Worm (Caenorhabditis elegans) whole organism, dauer: ENCODE measurements around the gene T20D4.10.

Experiments used
- unc-62 ChIP-seq: sonication (generic microtip); optimal IDR thresholded peaks from 2 replicates; lab custom pipeline; 2017; ENCODE audit warnings: missing biosample characterization, missing genetic modification reagents, missing genetic modification characterization

Gene T20D4.10

DNA sequence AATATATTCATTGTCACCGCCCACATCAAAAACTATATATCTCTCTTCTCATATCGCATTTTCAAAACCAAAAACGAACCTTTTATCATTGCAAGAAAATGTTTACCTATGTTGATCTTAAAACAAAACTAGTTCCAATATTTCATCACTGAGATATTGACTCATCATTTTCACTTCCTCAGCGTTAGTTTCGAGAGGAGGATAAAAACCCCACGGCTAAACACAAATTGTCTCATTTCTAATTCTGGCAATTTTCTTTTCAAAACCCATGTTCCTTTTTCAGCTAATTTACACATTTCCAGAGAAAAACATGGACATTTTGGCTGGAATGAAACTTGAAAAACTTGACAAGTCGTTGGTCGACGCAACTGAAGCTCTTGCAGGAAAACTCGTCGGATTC lies 8.6 kb downstream of the T20D4.10 start, which contains the start of gene T20D4.7:
T20D4.7 (plus strand) TSS at position 301 of the 400 bp plus-strand sequence.
- no peak for TF ChIP-seq unc-62

DNA sequence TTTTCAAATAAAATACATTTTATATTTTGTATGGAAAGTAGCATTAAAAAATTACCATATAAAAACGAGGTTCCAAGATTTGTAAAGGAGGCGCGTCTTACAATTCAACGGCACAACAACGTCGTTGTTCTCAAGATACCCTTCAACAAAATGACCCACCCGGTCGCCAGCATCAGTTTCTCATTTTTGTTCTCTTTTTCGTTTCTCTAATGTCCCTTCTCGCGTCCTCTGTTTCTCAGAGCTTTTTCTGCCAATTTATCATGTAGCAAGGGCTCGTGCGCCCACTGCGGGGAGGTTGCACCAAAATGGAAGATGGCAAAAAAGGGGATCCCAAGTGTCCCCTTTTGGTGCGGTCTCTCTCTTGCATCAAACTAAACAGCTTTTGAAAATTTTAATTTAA lies 9.4 kb downstream of the T20D4.10 start:
- no peak for TF ChIP-seq unc-62

DNA sequence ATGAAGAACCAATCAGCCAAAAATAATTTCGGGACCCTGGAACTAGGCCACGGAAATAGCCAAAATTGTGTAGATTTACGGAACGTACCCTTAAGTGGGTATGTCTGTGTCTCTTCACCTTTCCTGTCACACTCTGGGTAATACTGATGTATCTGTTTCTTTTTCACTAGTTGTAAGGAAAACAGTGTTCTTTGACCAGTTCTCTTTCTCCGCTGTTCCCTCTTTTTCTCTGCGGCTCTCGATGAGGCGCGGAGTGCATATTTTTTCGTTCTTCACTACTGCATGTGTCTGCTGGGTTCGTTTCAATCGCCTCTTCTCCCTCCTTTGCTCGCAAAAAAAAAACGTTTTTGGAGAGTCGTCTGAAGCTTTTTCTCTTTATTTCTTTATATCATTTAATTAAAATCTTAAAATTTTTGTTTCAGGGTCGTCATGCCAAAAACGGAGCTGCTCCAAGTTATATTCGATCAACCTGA lies 10.1 kb downstream of the T20D4.10 start, which contains the start of gene arrd-22:
arrd-22 (plus strand) TSS at position 423 of the 473 bp plus-strand sequence.
- TF ChIP-seq unc-62: no peak

DNA sequence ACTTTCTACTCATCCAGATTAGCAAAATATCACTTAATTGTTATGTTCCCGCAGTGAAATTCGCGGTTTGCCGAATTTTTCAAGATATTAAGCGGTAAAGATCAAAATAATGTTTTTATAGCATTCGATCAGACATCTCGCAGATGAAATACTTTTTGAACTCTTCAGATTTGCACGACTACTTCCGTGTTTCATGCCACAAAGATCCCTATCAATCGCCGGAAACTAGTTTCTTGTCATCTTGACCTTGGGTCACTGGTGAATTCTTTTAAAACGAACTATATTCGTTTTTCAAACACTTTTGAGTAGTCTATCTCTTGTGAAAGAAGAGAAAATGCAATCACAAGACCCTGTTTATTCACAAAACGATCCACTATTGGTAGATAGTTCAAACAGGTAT lies 13.0 kb downstream of the T20D4.10 start, which contains the start of gene txt-11:
txt-11 (plus strand) TSS at position 301 of the 400 bp plus-strand sequence.
- no peak for TF ChIP-seq unc-62

DNA sequence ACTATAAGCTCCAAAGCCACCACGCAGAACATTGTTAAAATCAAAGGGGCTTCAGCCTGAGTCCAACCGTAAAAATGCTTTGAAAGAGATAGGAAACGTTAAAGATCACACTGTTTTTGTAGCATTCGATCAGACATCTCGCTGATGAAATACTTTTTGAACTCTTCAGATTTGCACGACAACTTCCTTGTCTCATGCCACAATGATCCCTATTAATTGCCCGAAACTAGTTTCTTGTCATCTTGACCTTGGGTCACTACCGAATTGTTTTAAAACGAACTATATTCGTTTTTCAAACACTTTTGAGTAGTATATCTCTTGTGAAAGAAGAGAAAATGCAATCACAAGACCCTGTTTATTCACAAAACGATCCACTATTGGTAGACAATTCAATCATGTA lies 17.9 kb downstream of the T20D4.10 start, which contains the start of gene T20D4.3:
T20D4.3 (plus strand) TSS at position 301 of the 400 bp plus-strand sequence.
- TF ChIP-seq unc-62: no peak

DNA sequence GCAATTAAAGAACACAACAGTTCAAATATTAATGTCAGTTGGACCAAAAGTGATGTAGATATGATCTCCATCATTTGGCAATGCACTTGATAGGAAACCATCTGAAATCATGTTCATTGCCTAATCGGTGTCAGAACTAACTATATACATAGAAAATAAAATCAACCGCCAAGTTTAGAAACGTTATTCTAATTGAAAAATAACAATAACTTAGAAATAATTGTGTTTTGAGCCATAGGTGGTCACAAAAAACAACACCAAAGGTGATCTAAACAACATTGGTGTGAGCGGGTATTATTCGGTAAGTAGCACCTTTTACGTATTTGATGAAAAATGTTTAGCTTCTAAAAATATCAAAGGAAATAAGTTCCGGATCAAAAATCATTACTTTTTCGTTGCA lies 24.3 kb downstream of the T20D4.10 start, which contains the start of gene srab-21:
srab-21 (minus strand) TSS at position 101 of the 400 bp plus-strand sequence.
- no peak for TF ChIP-seq unc-62

DNA sequence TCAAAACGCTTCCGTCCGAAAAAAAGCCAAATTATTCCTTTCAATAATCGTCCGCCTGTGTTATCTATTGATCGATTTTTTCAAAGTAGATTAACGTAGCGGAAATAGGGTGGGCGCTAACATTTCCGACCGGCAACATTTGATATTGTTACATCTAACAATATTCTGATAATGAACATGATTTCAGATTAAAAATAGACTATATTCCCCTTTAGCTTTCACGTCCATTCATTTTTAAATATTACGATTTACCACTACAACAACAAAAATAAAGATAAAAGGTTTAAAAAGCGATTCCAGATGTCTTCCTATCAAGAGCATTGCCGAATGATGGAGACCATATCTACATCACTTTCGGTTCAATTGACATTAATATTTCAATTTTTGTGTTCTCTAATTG lies 26.0 kb downstream of the T20D4.10 start, which contains the start of gene srab-22:
srab-22 (plus strand) TSS at position 301 of the 400 bp plus-strand sequence.
- no peak for TF ChIP-seq unc-62

DNA sequence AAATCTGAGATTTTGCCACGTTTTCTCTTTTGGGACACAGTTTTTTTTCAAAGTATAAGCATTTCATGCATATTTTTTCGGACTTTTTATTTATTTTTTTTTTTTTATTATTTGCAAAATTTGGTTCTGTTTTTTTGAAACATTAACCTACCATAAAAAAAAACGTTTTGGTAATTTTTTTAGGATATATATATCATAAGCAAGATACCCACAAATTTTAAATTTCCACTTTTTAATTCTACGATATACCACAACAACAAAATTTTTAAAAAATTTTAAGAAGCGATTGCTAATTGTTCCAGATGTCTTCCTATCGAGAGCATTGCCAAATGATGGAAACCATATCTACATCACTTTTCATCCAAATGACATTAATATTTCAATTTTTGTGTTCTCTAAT lies 28.6 kb downstream of the T20D4.10 start, which contains the start of gene srab-20:
srab-20 (plus strand) TSS at position 301 of the 400 bp plus-strand sequence.
- TF ChIP-seq unc-62: no peak

DNA sequence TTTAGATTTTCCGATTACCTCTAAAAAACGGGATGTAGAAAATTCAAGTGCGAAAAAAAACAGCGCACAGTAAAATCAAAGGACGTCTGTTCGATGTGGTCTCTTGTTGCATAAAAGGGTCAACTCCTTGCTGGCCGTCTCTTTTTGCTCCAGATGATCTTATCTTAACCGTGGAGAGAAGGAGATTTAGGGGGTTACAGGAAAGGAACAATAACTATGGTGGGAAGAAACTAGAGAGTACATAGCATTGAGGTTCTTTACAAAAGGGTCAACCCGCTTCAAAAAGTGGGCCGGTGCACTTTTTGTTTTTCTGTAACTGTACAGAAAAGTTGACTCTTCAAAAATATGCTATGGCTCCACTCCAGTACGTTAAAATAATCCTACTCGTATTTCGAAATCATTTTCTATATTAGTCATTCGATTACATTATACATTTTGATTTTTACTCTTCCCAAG lies 31.5 kb downstream of the T20D4.10 start, which contains the start of the genes T20D4.19 and srj-9:
T20D4.19 (minus strand) TSS at position 101 of the 456 bp plus-strand sequence.
srj-9 (plus strand) TSS at position 406 of the 456 bp plus-strand sequence.
- no peak for TF ChIP-seq unc-62

DNA sequence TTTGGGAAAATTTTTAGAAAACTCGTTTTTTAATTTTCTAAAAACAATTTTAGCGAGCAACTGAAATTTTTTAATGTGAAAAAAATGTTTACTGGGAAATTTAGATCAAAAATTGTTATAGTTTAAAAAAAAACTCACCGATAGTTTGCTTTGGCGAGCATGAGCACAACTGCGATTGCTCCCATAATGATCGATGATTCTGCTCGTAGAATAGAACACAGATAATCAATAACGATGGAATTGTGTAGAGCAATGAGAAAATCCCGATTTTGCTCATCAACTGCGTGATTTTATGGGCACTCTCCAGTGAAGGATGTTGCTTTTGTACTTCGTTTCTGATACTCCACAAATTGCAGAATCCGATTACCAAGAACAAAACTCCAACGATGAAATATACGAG lies 42.6 kb downstream of the T20D4.10 start:
- TF ChIP-seq unc-62: no peak

DNA sequence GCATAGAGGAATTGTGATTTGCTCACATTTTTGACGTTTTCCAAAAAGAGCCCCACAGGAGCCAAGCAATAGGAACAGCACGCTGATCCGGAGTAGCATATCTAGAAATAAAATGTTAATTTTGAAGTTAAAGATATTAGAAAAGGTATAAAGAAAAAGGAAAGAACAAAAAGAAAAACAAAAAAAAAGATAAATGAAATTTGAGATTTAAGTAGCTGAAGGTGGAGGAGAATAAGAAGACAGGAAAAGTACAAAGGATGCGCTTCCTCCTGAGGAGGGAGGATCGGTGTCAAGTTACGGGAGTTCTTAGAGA lies 44.7 kb downstream of the T20D4.10 start, which contains the start of gene cfz-2:
cfz-2 (minus strand) TSS at position 101 of the 313 bp plus-strand sequence.
- TF ChIP-seq unc-62: no peak

DNA sequence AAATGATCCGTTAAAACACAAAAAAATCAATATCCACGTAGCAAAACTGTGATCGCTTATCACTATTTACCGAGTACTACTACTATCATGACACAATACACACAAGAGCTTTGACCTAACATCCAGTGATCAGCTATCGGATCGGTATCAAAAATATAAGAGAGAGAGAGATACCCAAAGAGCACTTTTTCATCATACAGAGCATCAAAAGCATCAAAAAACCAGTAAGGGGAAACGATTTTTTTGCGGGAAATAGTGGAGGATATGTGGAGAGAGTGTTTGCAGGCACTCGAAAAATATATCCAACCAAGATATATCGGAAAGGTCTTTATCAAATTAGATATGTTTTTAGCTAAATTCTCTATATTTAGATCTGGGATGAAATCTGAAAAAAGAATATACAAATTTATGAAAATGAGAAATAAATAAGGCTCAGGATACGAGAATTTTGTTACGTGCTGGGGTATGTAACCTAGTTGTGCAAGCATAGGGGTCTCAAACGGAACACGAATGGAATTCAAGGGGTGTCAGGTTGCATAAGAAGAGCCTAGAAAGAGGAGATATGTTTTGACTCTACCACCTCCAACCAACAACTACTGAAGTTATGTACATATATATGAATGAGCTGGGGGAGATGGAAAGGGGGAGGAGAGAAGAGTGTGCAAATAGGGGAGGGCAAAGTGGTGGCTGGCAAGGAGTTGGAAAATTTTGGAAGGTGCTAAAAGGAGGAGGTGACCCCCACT lies 45.2 kb downstream of the T20D4.10 start:
- TF ChIP-seq unc-62: no peak

DNA sequence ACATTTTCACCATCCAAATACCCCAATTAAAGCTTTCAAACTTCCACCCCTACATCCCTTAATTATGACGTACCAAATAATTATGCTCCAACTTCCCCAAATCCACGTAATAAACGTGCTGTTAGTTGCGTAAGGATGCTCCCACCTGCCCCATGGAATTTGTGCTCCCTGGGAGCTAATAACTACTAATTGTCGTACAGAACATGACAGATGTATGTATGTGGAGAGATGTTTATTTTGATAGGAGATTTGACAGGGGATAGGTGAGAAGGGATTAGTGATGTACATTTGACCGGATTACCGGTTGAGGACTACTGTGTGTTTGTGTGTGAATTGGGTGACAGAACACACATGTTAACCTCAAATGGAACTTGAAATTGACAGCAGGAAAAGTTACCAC lies 49.8 kb downstream of the T20D4.10 start:
- no peak for TF ChIP-seq unc-62

DNA sequence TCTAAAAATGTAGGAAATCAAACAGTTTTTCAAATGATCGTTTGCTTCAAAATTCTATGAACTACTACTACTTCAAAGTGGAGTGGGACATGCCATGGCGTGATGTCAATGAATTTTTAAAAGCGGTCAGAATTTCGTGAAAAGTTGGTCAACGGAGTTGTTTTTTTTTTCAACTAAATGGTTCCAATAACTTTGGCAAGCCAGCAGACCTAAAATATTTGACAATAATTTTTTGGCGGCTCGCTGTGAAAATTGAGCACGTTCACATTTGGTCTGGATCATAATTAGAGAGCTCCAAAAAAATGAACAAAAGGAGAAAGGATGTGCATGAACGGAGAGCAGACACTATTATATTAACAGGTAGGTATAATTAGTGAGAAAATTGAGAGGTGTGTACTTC lies 50.3 kb downstream of the T20D4.10 start:
- no peak for TF ChIP-seq unc-62
